Worm (Caenorhabditis elegans) whole organism, mixed stage, embryonic: ENCODE measurements around the gene T04B2.7.

Experiments
- M03D4.4 ChIP-seq: sonication (generic microtip); optimal IDR thresholded peaks from 2 replicates; lab custom pipeline; 2017; ENCODE audit warnings: mild to moderate bottlenecking, missing genetic modification characterization, missing compliant biosample characterization
- flh-1 ChIP-seq: fragments of 200-800 bp; sonication (Bioruptor generic); optimal IDR thresholded peaks from 2 replicates; lab custom pipeline; 2018; ENCODE audit warnings: mild to moderate bottlenecking, missing genetic modification characterization, moderate library complexity, missing compliant biosample characterization
- lsy-2 ChIP-seq: fragments of 150-350 bp; optimal IDR thresholded peaks from 2 replicates; lab custom pipeline; 2014; ENCODE audit warnings: missing biosample characterization, missing genetic modification characterization
- nhr-28 ChIP-seq: fragments of 150-350 bp; optimal IDR thresholded peaks from 2 replicates; lab custom pipeline; 2014; ENCODE audit warnings: missing biosample characterization, missing genetic modification characterization
- snpc-4 ChIP-seq: fragments of 150-350 bp; optimal IDR thresholded peaks from 2 replicates; lab custom pipeline; 2014; ENCODE audit warnings: missing biosample characterization, missing genetic modification characterization
- unc-62 ChIP-seq: fragments of 150-350 bp; optimal IDR thresholded peaks from 2 replicates; lab custom pipeline; 2014; ENCODE audit warnings: missing biosample characterization, missing genetic modification reagents, missing genetic modification characterization
- ztf-11 ChIP-seq: fragments of 150-350 bp; optimal IDR thresholded peaks from 2 replicates; lab custom pipeline; 2014; ENCODE audit warnings: missing biosample characterization, missing genetic modification characterization

ce11 chrIV:10027566-10027965 is 28.5 kb downstream of the T04B2.7 start, which contains the start of gene gipc-2:
- TF ChIP-seq unc-62 (GFP tag; lab: Kevin White, UChicago) (no peak), lsy-2 (tag; lab: Kevin White, UChicago) (no peak), flh-1 (GFP tag; lab: Kevin White, UChicago) (no peak), snpc-4 (tag; lab: Kevin White, UChicago) (no peak), ztf-11 (no peak), nhr-28 (tag; lab: Kevin White, UChicago) (no peak), M03D4.4 (tag; lab: Kevin White, UChicago) (no peak)
